Worm (Caenorhabditis elegans) whole organism, L4 larva: ENCODE data around the gene C08F1.6.

Source experiments
- F37D6.2 ChIP-seq: sonication (generic microtip); optimal IDR thresholded peaks from 2 replicates; lab custom pipeline; 2016; ENCODE audit warnings: mild to moderate bottlenecking, missing genetic modification characterization, missing compliant biosample characterization
- T26A8.4 ChIP-seq: fragments of 200-800 bp; sonication (Bioruptor generic); IDR thresholded peaks from 2 replicates; pipeline ENCODE4 v1.3.6; 2022; ENCODE audit warnings: missing genetic modification characterization, missing compliant biosample characterization
- Y105C5A.15 ChIP-seq: fragments of 200-800 bp; sonication (Bioruptor generic); IDR thresholded peaks from 2 replicates; pipeline ENCODE4 v1.3.6; 2022; ENCODE audit warnings: missing genetic modification characterization, missing compliant biosample characterization
- Y48G9A.11 ChIP-seq: fragments of 200-800 bp; sonication (Bioruptor generic); IDR thresholded peaks from 2 replicates; pipeline ENCODE4 v1.3.6; 2022; ENCODE audit warnings: missing genetic modification reagents, missing genetic modification characterization, missing compliant biosample characterization
- Y75B8A.6 ChIP-seq: fragments of 200-800 bp; sonication (Bioruptor generic); IDR thresholded peaks from 2 replicates; pipeline ENCODE4 v1.3.6; 2022; ENCODE audit warnings: missing genetic modification reagents, missing genetic modification characterization, missing compliant biosample characterization
- ZK337.2 ChIP-seq: fragments of 200-800 bp; sonication (Bioruptor generic); IDR thresholded peaks from 2 replicates; pipeline ENCODE4 v1.3.6; 2022; ENCODE audit warnings: missing genetic modification reagents, missing genetic modification characterization, missing compliant biosample characterization
- aha-1 ChIP-seq: fragments of 150-350 bp; peaks from one replicate; lab custom pipeline; 2014; ENCODE audit warnings: missing biosample characterization, missing genetic modification characterization
- aly-2 ChIP-seq: sonication (generic microtip); optimal IDR thresholded peaks from 2 replicates; lab custom pipeline; 2018; ENCODE audit warnings: missing biosample characterization, missing genetic modification characterization
- arid-1 ChIP-seq: fragments of 200-800 bp; sonication (Bioruptor generic); conservative IDR thresholded peaks from 2 replicates; pipeline ENCODE4 v1.3.6; 2022; ENCODE audit warnings: missing genetic modification reagents, missing genetic modification characterization, missing compliant biosample characterization
- ceh-20 ChIP-seq: fragments of 200-800 bp; sonication (Bioruptor generic); IDR thresholded peaks from 2 replicates; pipeline ENCODE4 v1.3.6; 2022; ENCODE audit warnings: missing genetic modification reagents, missing genetic modification characterization, missing compliant biosample characterization
- ceh-28 ChIP-seq: fragments of 150-350 bp; optimal IDR thresholded peaks from 2 replicates; lab custom pipeline; 2014; ENCODE audit warnings: missing biosample characterization, missing genetic modification reagents, missing genetic modification characterization
- ceh-44 ChIP-seq: fragments of 200-800 bp; sonication (Bioruptor generic); IDR thresholded peaks from 2 replicates; pipeline ENCODE4 v1.3.6; 2022; ENCODE audit warnings: missing genetic modification reagents, missing genetic modification characterization, missing compliant biosample characterization
- ceh-82 ChIP-seq: sonication (generic microtip); optimal IDR thresholded peaks from 2 replicates; lab custom pipeline; 2017; ENCODE audit warnings: missing biosample characterization, missing genetic modification characterization
- ces-1 ChIP-seq: fragments of 150-350 bp; sonication (generic microtip); optimal IDR thresholded peaks from 4 replicates; lab custom pipeline; 2014; ENCODE audit warnings: missing biosample characterization, missing genetic modification reagents, missing genetic modification characterization
- ctbp-1 ChIP-seq: fragments of 200-800 bp; sonication (Bioruptor generic); IDR thresholded peaks from 2 replicates; pipeline ENCODE4 v1.3.6; 2022; ENCODE audit warnings: missing genetic modification reagents, missing genetic modification characterization, missing compliant biosample characterization
- daf-16 ChIP-seq, 3 experiments: sonication (generic microtip); optimal IDR thresholded peaks; 2 replicates each; lab custom pipeline; 2016 to 2017; ENCODE audit warnings: missing genetic modification characterization in 3 of 3, missing genetic modification reagents in 3 of 3, mild to moderate bottlenecking in 2 of 3, missing compliant biosample characterization in 2 of 3, missing biosample characterization in 1 of 3, moderate library complexity in 1 of 3
- daf-8 ChIP-seq: fragments of 200-800 bp; sonication (Bioruptor generic); IDR thresholded peaks from 2 replicates; pipeline ENCODE4 v1.3.6; 2022; ENCODE audit warnings: missing genetic modification characterization, missing compliant biosample characterization
- dmd-9 ChIP-seq: fragments of 200-800 bp; sonication (Bioruptor generic); IDR thresholded peaks from 2 replicates; pipeline ENCODE4 v1.3.6; 2022; ENCODE audit warnings: missing genetic modification reagents, missing genetic modification characterization, missing compliant biosample characterization
- dpl-1 ChIP-seq: fragments of 150-350 bp; optimal IDR thresholded peaks from 2 replicates; lab custom pipeline; 2014; ENCODE audit warnings: missing biosample characterization, missing genetic modification reagents, missing genetic modification characterization
- duxl-1 ChIP-seq: sonication (generic microtip); optimal IDR thresholded peaks from 2 replicates; lab custom pipeline; 2016; ENCODE audit warnings: mild to moderate bottlenecking, missing genetic modification characterization, moderate library complexity, missing compliant biosample characterization; ENCODE audit not compliant: poor library complexity
- dve-1 ChIP-seq: sonication (generic microtip); optimal IDR thresholded peaks from 2 replicates; lab custom pipeline; 2017; ENCODE audit warnings: antibody characterized with exemption, mild to moderate bottlenecking, missing genetic modification characterization, missing compliant biosample characterization; ENCODE audit not compliant: insufficient read depth
- egl-27 ChIP-seq: sonication (generic microtip); optimal IDR thresholded peaks from 3 replicates; lab custom pipeline; 2017; ENCODE audit warnings: missing biosample characterization, missing genetic modification reagents, missing genetic modification characterization
- egl-43 ChIP-seq: fragments of 200-800 bp; sonication (Bioruptor generic); IDR thresholded peaks from 2 replicates; pipeline ENCODE4 v1.3.6; 2022; ENCODE audit warnings: missing genetic modification reagents, missing genetic modification characterization, missing compliant biosample characterization
- lim-7 ChIP-seq: fragments of 200-800 bp; sonication (Bioruptor generic); IDR thresholded peaks from 2 replicates; pipeline ENCODE4 v1.3.6; 2022; ENCODE audit warnings: missing genetic modification characterization, missing compliant biosample characterization
- lin-13 ChIP-seq: fragments of 150-350 bp; optimal IDR thresholded peaks from 2 replicates; lab custom pipeline; 2014; ENCODE audit warnings: missing biosample characterization, missing genetic modification reagents, missing genetic modification characterization
- lin-15B ChIP-seq: fragments of 150-350 bp; sonication (generic microtip); optimal IDR thresholded peaks from 3 replicates; lab custom pipeline; 2014; ENCODE audit warnings: missing biosample characterization, missing genetic modification characterization
- lin-38 ChIP-seq: fragments of 200-800 bp; sonication (Bioruptor generic); IDR thresholded peaks from 2 replicates; pipeline ENCODE4 v1.3.6; 2022; ENCODE audit warnings: missing genetic modification reagents, missing genetic modification characterization, missing compliant biosample characterization
- lin-39 ChIP-seq: fragments of 150-350 bp; optimal IDR thresholded peaks from 2 replicates; lab custom pipeline; 2014; ENCODE audit warnings: missing biosample characterization, missing genetic modification reagents, missing genetic modification characterization
- madf-5 ChIP-seq, 2 experiments: fragments of 200-800 bp; sonication (Bioruptor generic); IDR thresholded peaks; 2 replicates each; pipeline ENCODE4 v1.3.6; 2022; ENCODE audit warnings: missing compliant biosample characterization in 2 of 2, missing genetic modification characterization in 2 of 2
- mep-1 ChIP-seq: fragments of 150-350 bp; sonication (generic microtip); optimal IDR thresholded peaks from 3 replicates; lab custom pipeline; 2014; ENCODE audit warnings: missing biosample characterization, missing genetic modification characterization
- mxl-2 ChIP-seq: fragments of 200-800 bp; sonication (Bioruptor generic); conservative IDR thresholded peaks from 2 replicates; pipeline ENCODE4 v1.3.6; 2022; ENCODE audit warnings: missing genetic modification reagents, missing genetic modification characterization, missing compliant biosample characterization
- nhr-10 ChIP-seq: fragments of 150-350 bp; optimal IDR thresholded peaks from 2 replicates; lab custom pipeline; 2014; ENCODE audit warnings: missing biosample characterization, missing genetic modification characterization
- nhr-102 ChIP-seq: sonication (generic microtip); optimal IDR thresholded peaks from 2 replicates; lab custom pipeline; 2016; ENCODE audit warnings: mild to moderate bottlenecking, missing genetic modification characterization, moderate library complexity, missing compliant biosample characterization
- nhr-111 ChIP-seq: fragments of 200-800 bp; sonication (Bioruptor generic); optimal IDR thresholded peaks from 2 replicates; lab custom pipeline; 2018; ENCODE audit warnings: mild to moderate bottlenecking, missing genetic modification characterization, missing compliant biosample characterization
- nhr-237 ChIP-seq: sonication (generic microtip); optimal IDR thresholded peaks from 2 replicates; lab custom pipeline; 2017; ENCODE audit warnings: missing biosample characterization, missing genetic modification characterization
- nhr-25 ChIP-seq: sonication (generic microtip); optimal IDR thresholded peaks from 2 replicates; lab custom pipeline; 2017; ENCODE audit warnings: missing genetic modification characterization, mild to moderate bottlenecking, missing compliant biosample characterization, antibody characterized with exemption, moderate library complexity, borderline replicate concordance; ENCODE audit not compliant: insufficient read depth
- nhr-28 ChIP-seq: fragments of 150-350 bp; optimal IDR thresholded peaks from 2 replicates; lab custom pipeline; 2014; ENCODE audit warnings: missing biosample characterization, missing genetic modification characterization
- nhr-41 ChIP-seq: fragments of 200-800 bp; sonication (Bioruptor generic); IDR thresholded peaks from 2 replicates; pipeline ENCODE4 v1.3.6; 2022; ENCODE audit warnings: missing genetic modification reagents, missing genetic modification characterization, missing compliant biosample characterization
- nhr-42 ChIP-seq: fragments of 200-800 bp; sonication (Bioruptor generic); IDR thresholded peaks from 2 replicates; pipeline ENCODE4 v1.3.6; 2022; ENCODE audit warnings: missing genetic modification characterization, missing compliant biosample characterization
- nhr-48 ChIP-seq: sonication (generic microtip); optimal IDR thresholded peaks from 2 replicates; lab custom pipeline; 2016; ENCODE audit warnings: mild to moderate bottlenecking, missing genetic modification characterization, missing compliant biosample characterization
- nhr-6 ChIP-seq: fragments of 150-350 bp; optimal IDR thresholded peaks from 2 replicates; lab custom pipeline; 2014; ENCODE audit warnings: missing biosample characterization, missing genetic modification characterization
- pqm-1 ChIP-seq: sonication (generic microtip); optimal IDR thresholded peaks from 2 replicates; lab custom pipeline; 2017; ENCODE audit warnings: missing biosample characterization, missing genetic modification characterization
- rbr-2 ChIP-seq: sonication (generic microtip); optimal IDR thresholded peaks from 2 replicates; lab custom pipeline; 2016; ENCODE audit warnings: missing genotype, missing genetic modification characterization, missing compliant biosample characterization
- skn-1 ChIP-seq: fragments of 150-350 bp; optimal IDR thresholded peaks from 2 replicates; lab custom pipeline; 2014; ENCODE audit warnings: missing biosample characterization, missing genetic modification characterization
- snpc-1.2 ChIP-seq: fragments of 200-800 bp; sonication (Bioruptor generic); IDR thresholded peaks from 2 replicates; pipeline ENCODE4 v1.3.6; 2022; ENCODE audit warnings: missing genetic modification reagents, missing genetic modification characterization, missing compliant biosample characterization
- spr-3 ChIP-seq: fragments of 200-800 bp; sonication (Bioruptor generic); optimal IDR thresholded peaks from 2 replicates; lab custom pipeline; 2018; ENCODE audit warnings: mild to moderate bottlenecking, missing genetic modification characterization, missing compliant biosample characterization
- unc-62 ChIP-seq, 3 experiments: fragments of 150-350 bp in 1 of 3; sonication (generic microtip); optimal IDR thresholded peaks in 2 of 3; peaks in 1 of 3; 1 replicate in 1 of 3; 2 replicates in 2 of 3; lab custom pipeline; 2014 to 2017; ENCODE audit warnings: missing biosample characterization in 3 of 3, missing genetic modification characterization in 3 of 3, missing genetic modification reagents in 3 of 3, missing genotype in 1 of 3
- vab-7 ChIP-seq: fragments of 200-800 bp; sonication (Bioruptor generic); IDR thresholded peaks from 2 replicates; pipeline ENCODE4 v1.3.6; 2022; ENCODE audit warnings: missing genetic modification reagents, missing genetic modification characterization, missing compliant biosample characterization
- zag-1 ChIP-seq: fragments of 150-350 bp; optimal IDR thresholded peaks from 2 replicates; lab custom pipeline; 2014; ENCODE audit warnings: missing biosample characterization, missing genetic modification characterization
- zfp-2 ChIP-seq: sonication (generic microtip); optimal IDR thresholded peaks from 2 replicates; lab custom pipeline; 2016; ENCODE audit warnings: mild to moderate bottlenecking, missing genetic modification characterization, missing compliant biosample characterization
- ztf-7 ChIP-seq: fragments of 150-350 bp; optimal IDR thresholded peaks from 2 replicates; lab custom pipeline; 2014; ENCODE audit warnings: missing biosample characterization, missing genetic modification characterization

The C08F1.6 gene

DNA sequence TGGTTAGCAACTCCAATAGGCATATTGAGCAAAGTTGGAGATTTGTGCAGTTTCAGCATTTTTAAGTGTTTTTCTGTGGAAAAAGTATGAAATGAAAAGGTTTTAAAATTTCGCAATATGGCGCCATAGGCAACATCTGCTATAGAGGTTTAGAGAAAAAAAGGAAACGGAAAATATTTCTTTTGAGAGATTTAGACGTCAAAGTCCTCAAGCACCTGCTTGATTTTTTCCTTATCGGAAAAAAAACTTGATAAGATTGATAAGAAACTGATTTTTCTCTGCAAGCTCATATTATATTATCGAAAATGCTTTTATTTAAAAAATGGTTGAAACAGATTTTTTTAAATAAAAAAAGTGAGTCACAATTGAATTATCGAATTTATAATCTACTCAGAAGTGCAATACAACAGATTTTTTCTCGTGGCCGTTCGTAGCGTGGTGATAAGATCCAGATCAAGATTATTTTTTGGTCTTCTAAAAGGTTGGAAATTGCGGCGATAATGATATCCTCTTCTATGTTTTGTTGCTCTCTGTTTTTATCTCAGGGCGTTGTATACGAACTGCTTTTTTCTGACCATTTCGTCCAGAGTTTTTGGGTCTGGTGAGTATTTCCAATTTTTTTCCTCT is 32.1 kb upstream of the C08F1.6 start, which contains the start of gene fbxc-19 (continued):
- TF ChIP-seq nhr-41 (GFP tag; lab: Robert Waterston, UW) (no peak), ceh-44 (GFP tag; lab: Robert Waterston, UW) (no peak), snpc-1.2 (GFP tag; lab: Robert Waterston, UW) (no peak), mxl-2 (GFP tag; lab: Robert Waterston, UW) (no peak), nhr-28 (tag; lab: Kevin White, UChicago) (peak; percentile 83), nhr-25 (tag; lab: Kevin White, UChicago) (no peak), aha-1 (tag; lab: Kevin White, UChicago) (peak; percentile 78), egl-43 (GFP tag; lab: Robert Waterston, UW) (no peak), daf-8 (GFP tag; lab: Robert Waterston, UW) (no peak), ztf-7 (tag; lab: Kevin White, UChicago) (peak; percentile 90), nhr-102 (tag; lab: Kevin White, UChicago) (peak; percentile 50), dpl-1 (GFP tag; lab: Kevin White, UChicago) (peak; percentile 27), lim-7 (GFP tag; lab: Robert Waterston, UW) (no peak), Y105C5A.15 (GFP tag; lab: Robert Waterston, UW) (no peak), lin-15B (tag; lab: Kevin White, UChicago) (no peak), egl-27 (tag; lab: Kevin White, UChicago) (no peak), ces-1 (GFP tag; lab: Kevin White, UChicago) (no peak), duxl-1 (tag; lab: Kevin White, UChicago) (peak; percentile 97), nhr-6 (tag; lab: Kevin White, UChicago) (peak; percentile 72), F37D6.2 (tag; lab: Kevin White, UChicago) (no peak), skn-1 (tag; lab: Kevin White, UChicago) (no peak), unc-62 (GFP tag; optimal IDR thresholded peaks at IDR 0.05 in 1 of 2; lab: Kevin White, UChicago) (no peak), unc-62 (tag; optimal IDR thresholded peaks at IDR 0.05; lab: Kevin White, UChicago) (no peak), zag-1 (tag; lab: Kevin White, UChicago) (no peak), ceh-82 (tag; lab: Kevin White, UChicago) (no peak), lin-38 (GFP tag; lab: Robert Waterston, UW) (no peak), nhr-10 (tag; lab: Kevin White, UChicago) (no peak), madf-5 (GFP tag; IDR thresholded peaks at IDR 0.05; lab: Robert Waterston, UW) (no peak), pqm-1 (tag; lab: Kevin White, UChicago) (peak; percentile 87), Y75B8A.6 (no peak), ceh-28 (tag; lab: Kevin White, UChicago) (no peak), nhr-237 (tag; lab: Kevin White, UChicago) (no peak), lin-13 (GFP tag; lab: Kevin White, UChicago) (no peak), ceh-20 (GFP tag; lab: Robert Waterston, UW) (no peak), nhr-42 (no peak), arid-1 (no peak), rbr-2 (tag; lab: Kevin White, UChicago) (no peak), zfp-2 (tag; lab: Kevin White, UChicago) (no peak), ctbp-1 (GFP tag; lab: Robert Waterston, UW) (no peak), Y48G9A.11 (no peak), vab-7 (GFP tag; lab: Robert Waterston, UW) (no peak), lin-39 (tag; lab: Kevin White, UChicago) (no peak), aly-2 (tag; lab: Kevin White, UChicago) (no peak), daf-16 (GFP tag; optimal IDR thresholded peaks at IDR 0.05; lab: Kevin White, UChicago) (no peak), daf-16 (tag; optimal IDR thresholded peaks at IDR 0.05; lab: Kevin White, UChicago) (peak; percentile 92), T26A8.4 (GFP tag; lab: Robert Waterston, UW) (no peak), spr-3 (GFP tag; lab: Kevin White, UChicago) (no peak), mep-1 (tag; lab: Kevin White, UChicago) (no peak), nhr-48 (tag; lab: Kevin White, UChicago) (peak; percentile 31), dmd-9 (GFP tag; lab: Robert Waterston, UW) (no peak), dve-1 (peak; percentile 84), ZK337.2 (GFP tag; lab: Robert Waterston, UW) (no peak), nhr-111 (GFP tag; lab: Kevin White, UChicago) (no peak)
